Worm (Caenorhabditis elegans) whole organism, L3 larva: ENCODE data around the gene Y57G11B.2.

ENCODE experiments used
- R02D3.7 ChIP-seq: fragments of 150-350 bp; optimal IDR thresholded peaks from 2 replicates; lab custom pipeline; 2014; ENCODE audit warnings: missing biosample characterization, missing genetic modification characterization
- aly-2 ChIP-seq: fragments of 150-350 bp; optimal IDR thresholded peaks from 2 replicates; lab custom pipeline; 2014; ENCODE audit warnings: missing biosample characterization, missing genetic modification characterization
- hmg-11 ChIP-seq: sonication (generic microtip); optimal IDR thresholded peaks from 2 replicates; lab custom pipeline; 2016; ENCODE audit warnings: missing genetic modification characterization, missing compliant biosample characterization
- nhr-77 ChIP-seq: fragments of 150-350 bp; optimal IDR thresholded peaks from 2 replicates; lab custom pipeline; 2014; ENCODE audit warnings: missing biosample characterization, missing genetic modification characterization

- TF ChIP-seq R02D3.7 (tag; lab: Kevin White, UChicago) (no peak), nhr-77 (tag; lab: Kevin White, UChicago) (no peak), hmg-11 (tag; lab: Kevin White, UChicago) (no peak), aly-2 (tag; lab: Kevin White, UChicago) (no peak)
Observed at ce11 chrIV:14605143-14605542, 40.0 kb downstream of the Y57G11B.2 start.
